Worm (Caenorhabditis elegans): ENCODE results near the gene T28D9.4.

T28D9.4 gene

DNA sequence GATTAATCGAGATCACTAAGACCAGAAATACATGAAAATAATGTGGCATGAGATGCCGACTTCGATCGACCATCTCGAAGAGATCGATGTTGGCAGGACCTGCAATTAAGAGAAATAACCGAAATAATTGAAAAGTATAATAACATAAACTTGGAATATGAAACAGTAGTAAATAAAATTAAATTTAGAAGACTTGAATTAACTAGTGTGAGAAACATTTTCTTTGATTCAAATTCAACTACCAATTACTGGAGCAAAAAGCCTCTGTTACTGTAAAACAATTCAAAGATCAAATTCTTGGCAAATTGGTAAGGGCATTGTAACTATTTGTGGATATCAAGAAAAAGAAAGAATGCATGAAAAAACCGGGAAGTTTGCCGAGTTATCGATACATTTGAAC, 37.2 kb downstream of the T28D9.4 start, which contains the start of gene R05G9R.1:
Gene R05G9R.1 (minus strand): TSS at position 101 of the 400 bp plus-strand sequence.
- TF ChIP-seq lin-40 (tag; optimal IDR thresholded peaks at IDR 0.05) = no peak
- no peak for TF ChIP-seq T07F8.4 (tag; optimal IDR thresholded peaks at IDR 0.05)
- TF ChIP-seq K12H6.12 (tag; optimal IDR thresholded peaks at IDR 0.05) = no peak

DNA sequence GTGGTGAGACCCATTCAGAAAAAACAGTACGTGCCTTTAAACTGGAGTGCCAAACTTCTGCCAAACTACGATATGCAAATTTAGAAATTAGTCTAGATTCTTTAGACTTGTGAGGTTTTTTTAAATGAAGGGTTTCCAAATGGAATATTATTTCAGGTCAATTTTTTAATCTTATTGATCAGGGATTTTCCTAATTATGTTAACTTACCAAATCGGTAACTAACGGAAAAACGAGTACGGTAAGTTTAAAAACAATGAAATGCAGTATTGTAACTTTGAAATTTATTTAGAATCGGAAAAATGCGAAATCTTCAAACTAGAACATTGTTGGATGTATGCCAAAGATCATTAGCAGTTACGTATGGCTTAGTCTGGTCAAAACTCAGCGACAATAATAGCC, 39.5 kb downstream of the T28D9.4 start, which contains the start of gene C56E6.7:
Gene C56E6.7 (plus strand): TSS at position 301 of the 400 bp plus-strand sequence.
- TF ChIP-seq tbx-9 (tag; optimal IDR thresholded peaks at IDR 0.05; ENCODE audit: borderline replicate concordance) (no peak), Y79H2A.3 (GFP tag; conservative IDR thresholded peaks at IDR 0.05) (no peak), Y53F4B.3 (GFP tag; IDR thresholded peaks at IDR 0.05) (no peak), egrh-3 (GFP tag; IDR thresholded peaks at IDR 0.05) (no peak), F52B5.7 (tag; optimal IDR thresholded peaks at IDR 0.05) (no peak), hlh-26 (GFP tag; conservative IDR thresholded peaks at IDR 0.05) (no peak), atf-7 (tag; optimal IDR thresholded peaks at IDR 0.05) (no peak), ztf-26 (tag; optimal IDR thresholded peaks at IDR 0.05) (no peak), snpc-1.3 (tag; optimal IDR thresholded peaks at IDR 0.05; ENCODE audit: insufficient read depth) (no peak), Y95B8A.8 (GFP tag; IDR thresholded peaks at IDR 0.05) (no peak), hrde-1 (tag; optimal IDR thresholded peaks at IDR 0.05; ENCODE audit: borderline replicate concordance) (no peak), snpc-3.4 (tag; optimal IDR thresholded peaks at IDR 0.05) (no peak), ceh-40 (GFP tag; IDR thresholded peaks at IDR 0.05) (no peak), lag-1 (GFP tag; IDR thresholded peaks at IDR 0.05) (no peak), attf-5 (GFP tag; optimal IDR thresholded peaks at IDR 0.05) (no peak), egl-18 (GFP tag; IDR thresholded peaks at IDR 0.05) (no peak)

DNA sequence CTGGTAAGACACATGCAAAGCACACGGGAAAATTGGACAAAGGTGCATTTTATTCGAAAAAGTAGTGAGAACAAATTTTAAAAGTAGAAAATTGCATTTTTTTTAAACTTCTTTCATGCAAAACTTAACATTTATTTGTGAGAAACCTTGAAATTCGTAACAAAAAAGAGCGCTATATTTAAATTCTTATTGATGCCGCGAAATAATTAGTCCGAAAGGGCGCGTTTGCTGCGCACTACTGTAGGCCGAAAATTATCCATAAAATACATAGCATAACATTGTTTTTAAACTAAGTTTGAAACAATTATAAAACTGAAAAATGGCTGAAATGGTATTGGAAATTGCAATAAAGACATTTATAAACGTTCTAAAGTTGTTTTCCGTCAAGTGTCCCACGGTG, 42.9 kb downstream of the T28D9.4 start:
- TF ChIP-seq B0261.1 (tag; optimal IDR thresholded peaks at IDR 0.05) (no peak), ets-4 (GFP tag; optimal IDR thresholded peaks at IDR 0.05) (no peak), mxl-1 (tag; optimal IDR thresholded peaks at IDR 0.05) (no peak), zim-3 (tag; optimal IDR thresholded peaks at IDR 0.05) (no peak), F49E8.2 (tag; optimal IDR thresholded peaks at IDR 0.05; ENCODE audit: insufficient read depth) (peak; percentile 18), lsl-1 (GFP tag; optimal IDR thresholded peaks at IDR 0.05) (peak; percentile 82), madf-6 (GFP tag; IDR thresholded peaks at IDR 0.05) (peak; percentile 90), akir-1 (GFP tag; optimal IDR thresholded peaks at IDR 0.05) (no peak), egrh-3 (GFP tag; IDR thresholded peaks at IDR 0.05) (no peak), snpc-1.1 (tag; optimal IDR thresholded peaks at IDR 0.05; ENCODE audit: insufficient read depth) (no peak), nhr-179 (tag; optimal IDR thresholded peaks at IDR 0.05) (no peak), K11D2.4 (GFP tag; IDR thresholded peaks at IDR 0.05) (no peak), lir-1 (GFP tag; conservative IDR thresholded peaks at IDR 0.05) (no peak), lsy-27 (tag; optimal IDR thresholded peaks at IDR 0.05; ENCODE audit: borderline replicate concordance, insufficient read depth) (no peak), mes-4 (tag; optimal IDR thresholded peaks at IDR 0.05) (no peak), ceh-27 (GFP tag; optimal IDR thresholded peaks at IDR 0.05) (no peak), ccch-3 (GFP tag; optimal IDR thresholded peaks at IDR 0.05) (no peak), nhr-27 (tag; optimal IDR thresholded peaks at IDR 0.05) (no peak), hmg-1.2 (GFP tag; IDR thresholded peaks at IDR 0.05) (peak; percentile 23; the same call in 1 of the 2 replicates), efl-1 (GFP tag; optimal IDR thresholded peaks at IDR 0.05) (peak; percentile 94), Y67H2A.10 (GFP tag; conservative IDR thresholded peaks at IDR 0.05) (no peak), unc-62 (GFP tag; optimal IDR thresholded peaks at IDR 0.05) (no peak), pha-4 (tag; optimal IDR thresholded peaks at IDR 0.05) (no peak), madf-8 (GFP tag; conservative IDR thresholded peaks at IDR 0.05) (peak; percentile 85), B0336.3 (GFP tag; IDR thresholded peaks at IDR 0.05) (no peak), ceh-100 (GFP tag; IDR thresholded peaks at IDR 0.05) (0 out of 2 replicates have a peak, but pooled peaks have one; percentile 28), let-526 (GFP tag; IDR thresholded peaks at IDR 0.05) (no peak), attf-3 (GFP tag; conservative IDR thresholded peaks at IDR 0.05) (no peak)
